Worm (Caenorhabditis elegans) whole organism, early embryonic: Measurements from ENCODE around the gene VC5.2.

Experiments
- aly-1 ChIP-seq: sonication (generic microtip); optimal IDR thresholded peaks from 2 replicates; lab custom pipeline; 2016; ENCODE audit warnings: missing genetic modification characterization, missing compliant biosample characterization
- ama-1 ChIP-seq: fragments of 150-350 bp; optimal IDR thresholded peaks from 2 replicates; lab custom pipeline; 2014
- flt-1 ChIP-seq: fragments of 200-800 bp; sonication (Bioruptor generic); IDR thresholded peaks from 2 replicates; pipeline ENCODE4 v1.3.6; 2022; ENCODE audit warnings: missing genetic modification characterization, missing compliant biosample characterization
- hmbx-1 ChIP-seq: sonication (generic microtip); optimal IDR thresholded peaks from 2 replicates; lab custom pipeline; 2016; ENCODE audit warnings: mild to moderate bottlenecking, missing genetic modification characterization, missing compliant biosample characterization
- pes-1 ChIP-seq: fragments of 200-800 bp; sonication (Bioruptor generic); IDR thresholded peaks from 2 replicates; pipeline ENCODE4 v1.3.6; 2022; ENCODE audit warnings: missing genetic modification reagents, missing genetic modification characterization, missing compliant biosample characterization
- sea-1 ChIP-seq: fragments of 200-800 bp; sonication (Bioruptor generic); conservative IDR thresholded peaks from 2 replicates; pipeline ENCODE4 v1.3.6; 2022; ENCODE audit warnings: missing genetic modification characterization, missing compliant biosample characterization
- tbx-37 ChIP-seq: fragments of 200-800 bp; sonication (Bioruptor generic); conservative IDR thresholded peaks from 2 replicates; pipeline ENCODE4 v1.3.6; 2022; ENCODE audit warnings: missing genetic modification reagents, missing genetic modification characterization, missing compliant biosample characterization

DNA sequence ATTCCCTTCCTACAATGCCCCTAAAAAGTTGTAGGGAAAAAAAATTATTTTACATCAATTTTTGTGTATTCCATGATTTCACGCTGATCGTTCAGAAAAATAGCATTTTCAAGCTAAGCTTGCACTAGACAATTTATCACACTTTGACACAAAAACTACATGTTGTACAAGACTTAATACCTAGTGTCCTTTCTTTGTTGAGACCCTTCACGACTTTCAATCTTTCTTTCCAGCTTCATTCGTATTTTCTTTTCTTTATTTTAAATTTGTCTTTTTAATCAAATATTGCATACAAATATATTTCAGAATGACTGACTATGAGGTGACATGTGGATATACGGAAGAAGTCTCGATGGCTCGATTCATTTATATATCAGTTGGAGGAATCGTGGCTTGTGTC is 39.8 kb upstream of the VC5.2 start, which contains the start of gene F20A1.2:
- TF ChIP-seq aly-1 (tag; lab: Kevin White, UChicago), result no peak
- no peak for TF ChIP-seq hmbx-1 (tag; lab: Kevin White, UChicago)
- no peak for TF ChIP-seq ama-1 (lab: Kevin White, UChicago)
- TF ChIP-seq pes-1 (GFP tag; lab: Robert Waterston, UW), result no peak
- no peak for TF ChIP-seq tbx-37 (GFP tag; lab: Robert Waterston, UW)
- no peak for TF ChIP-seq sea-1 (GFP tag; lab: Robert Waterston, UW)
- no peak for TF ChIP-seq flt-1
